Fruit fly (Drosophila melanogaster) whole organism, prepupa: ENCODE data around the gene CG14629.

Source experiments
- Blimp-1 ChIP-seq: fragments of 200-800 bp; sonication (Bioruptor generic); optimal IDR thresholded peaks from 3 replicates; lab custom pipeline; 2017; ENCODE audit warnings: missing biosample characterization, missing genetic modification characterization, mild to moderate bottlenecking, moderate library complexity, missing genetic modification reagents
- CG10631 ChIP-seq: fragments of 200-800 bp; sonication (Bioruptor generic); optimal IDR thresholded peaks from 2 replicates; lab custom pipeline; 2016; ENCODE audit warnings: missing biosample characterization, missing genetic modification characterization
- CG10669 ChIP-seq: fragments of 200-800 bp; sonication (Bioruptor generic); optimal IDR thresholded peaks from 3 replicates; lab custom pipeline; 2018; ENCODE audit warnings: missing biosample characterization, mild to moderate bottlenecking, missing genetic modification characterization, moderate library complexity
- CG11294 ChIP-seq: fragments of 200-800 bp; sonication (Bioruptor generic); IDR thresholded peaks from 2 replicates; pipeline ENCODE4 v1.3.6; 2022; ENCODE audit warnings: missing biosample characterization, missing genetic modification characterization
- CG11762 ChIP-seq: fragments of 200-800 bp; sonication (Bioruptor generic); optimal IDR thresholded peaks from 3 replicates; lab custom pipeline; 2016; ENCODE audit warnings: missing biosample characterization, missing genetic modification characterization; ENCODE audit not compliant: insufficient read depth
- CG11902 ChIP-seq: fragments of 200-800 bp; sonication (Bioruptor generic); optimal IDR thresholded peaks from 3 replicates; lab custom pipeline; 2016; ENCODE audit warnings: missing biosample characterization, missing genetic modification characterization
- CG15336 ChIP-seq: fragments of 200-800 bp; sonication (Bioruptor generic); IDR thresholded peaks from 2 replicates; pipeline ENCODE4 v1.3.6; 2022; ENCODE audit warnings: missing biosample characterization, missing genetic modification characterization
- CG1621 ChIP-seq: fragments of 200-800 bp; sonication (Bioruptor generic); optimal IDR thresholded peaks from 3 replicates; lab custom pipeline; 2018; ENCODE audit warnings: missing biosample characterization, mild to moderate bottlenecking, missing genetic modification characterization
- CG16779 ChIP-seq: fragments of 200-800 bp; sonication (Bioruptor generic); optimal IDR thresholded peaks from 3 replicates; lab custom pipeline; 2017; ENCODE audit warnings: missing biosample characterization, mild to moderate bottlenecking, missing genetic modification characterization
- CG3032 ChIP-seq: fragments of 200-800 bp; optimal IDR thresholded peaks from 2 replicates; lab custom pipeline; 2019; ENCODE audit warnings: missing biosample characterization, mild to moderate bottlenecking, missing genetic modification characterization, moderate library complexity
- CG34406 ChIP-seq: fragments of 200-800 bp; sonication (Bioruptor generic); optimal IDR thresholded peaks from 3 replicates; lab custom pipeline; 2016; ENCODE audit warnings: missing biosample characterization, missing genetic modification characterization
- CG3919 ChIP-seq: fragments of 200-800 bp; sonication (Bioruptor generic); optimal IDR thresholded peaks from 3 replicates; lab custom pipeline; 2016; ENCODE audit warnings: missing biosample characterization, missing genetic modification characterization
- CG4318 ChIP-seq: fragments of 200-800 bp; sonication (Bioruptor generic); optimal IDR thresholded peaks from 3 replicates; lab custom pipeline; 2017; ENCODE audit warnings: missing biosample characterization, mild to moderate bottlenecking, missing genetic modification characterization
- CG6163 ChIP-seq: fragments of 200-800 bp; sonication (Bioruptor generic); IDR thresholded peaks from 3 replicates; pipeline ENCODE4 v1.3.6; 2022; ENCODE audit warnings: missing biosample characterization, missing genetic modification characterization
- CG6276 ChIP-seq: fragments of 200-800 bp; sonication (Bioruptor generic); optimal IDR thresholded peaks from 2 replicates; lab custom pipeline; 2017; ENCODE audit warnings: missing biosample characterization, mild to moderate bottlenecking, missing genetic modification characterization
- CG6792 ChIP-seq: fragments of 200-800 bp; sonication (Bioruptor generic); optimal IDR thresholded peaks from 3 replicates; lab custom pipeline; 2016; ENCODE audit warnings: missing biosample characterization, missing genetic modification characterization
- CG6854 ChIP-seq: fragments of 200-800 bp; sonication (Bioruptor generic); optimal IDR thresholded peaks from 2 replicates; lab custom pipeline; 2017; ENCODE audit warnings: missing biosample characterization, mild to moderate bottlenecking, missing genetic modification characterization
- CG7368 ChIP-seq: fragments of 200-800 bp; sonication (Bioruptor generic); optimal IDR thresholded peaks from 3 replicates; lab custom pipeline; 2016; ENCODE audit warnings: missing biosample characterization, missing genetic modification characterization
- CG8119 ChIP-seq: fragments of 200-800 bp; sonication (Bioruptor generic); IDR thresholded peaks from 3 replicates; pipeline ENCODE4 v1.3.6; 2022; ENCODE audit warnings: missing biosample characterization, missing genetic modification characterization
- CG8319 ChIP-seq: fragments of 200-800 bp; sonication (Bioruptor generic); optimal IDR thresholded peaks from 3 replicates; lab custom pipeline; 2016; ENCODE audit warnings: missing biosample characterization, missing genetic modification characterization
- CG8632 ChIP-seq: fragments of 200-800 bp; sonication (Bioruptor generic); optimal IDR thresholded peaks from 3 replicates; lab custom pipeline; 2016; ENCODE audit warnings: missing biosample characterization, missing genetic modification characterization
- CG9139 ChIP-seq: fragments of 200-800 bp; sonication (Bioruptor generic); optimal IDR thresholded peaks from 3 replicates; lab custom pipeline; 2017; ENCODE audit warnings: missing biosample characterization, mild to moderate bottlenecking, missing genetic modification characterization
- Eip75B ChIP-seq: fragments of 200-800 bp; sonication (Bioruptor generic); optimal IDR thresholded peaks from 3 replicates; lab custom pipeline; 2016; ENCODE audit warnings: missing biosample characterization, missing genetic modification characterization
- Eip78C ChIP-seq: fragments of 200-800 bp; sonication (Bioruptor generic); peaks from one replicate; lab custom pipeline; 2016; ENCODE audit warnings: missing biosample characterization, missing genetic modification characterization
- Eip93F ChIP-seq: fragments of 200-800 bp; sonication (Bioruptor generic); optimal IDR thresholded peaks from 2 replicates; lab custom pipeline; 2016; ENCODE audit warnings: missing biosample characterization, mild to moderate bottlenecking, missing genetic modification characterization
- Ets21C ChIP-seq: fragments of 200-800 bp; sonication (Bioruptor generic); optimal IDR thresholded peaks from 3 replicates; lab custom pipeline; 2016; ENCODE audit warnings: missing biosample characterization, missing genetic modification characterization
- Ets96B ChIP-seq: fragments of 200-800 bp; optimal IDR thresholded peaks from 2 replicates; lab custom pipeline; 2019; ENCODE audit warnings: missing biosample characterization, mild to moderate bottlenecking, missing genetic modification characterization, moderate library complexity
- Hr38 ChIP-seq: sonication (Bioruptor generic); optimal IDR thresholded peaks from 2 replicates; lab custom pipeline; 2016; ENCODE audit warnings: missing biosample characterization, missing genetic modification characterization
- Hr39 ChIP-seq: fragments of 200-800 bp; sonication (Bioruptor generic); optimal IDR thresholded peaks from 2 replicates; lab custom pipeline; 2016; ENCODE audit warnings: missing biosample characterization, missing genetic modification characterization
- Hr4 ChIP-seq: fragments of 200-800 bp; sonication (Bioruptor generic); optimal IDR thresholded peaks from 3 replicates; lab custom pipeline; 2016; ENCODE audit warnings: missing biosample characterization, missing genetic modification characterization
- Lpt ChIP-seq: fragments of 200-800 bp; sonication (Bioruptor generic); optimal IDR thresholded peaks from 3 replicates; lab custom pipeline; 2016; ENCODE audit warnings: missing biosample characterization, missing genetic modification characterization
- Met ChIP-seq: fragments of 200-800 bp; sonication (Bioruptor generic); optimal IDR thresholded peaks from 3 replicates; lab custom pipeline; 2016; ENCODE audit warnings: missing biosample characterization, missing genetic modification characterization
- OdsH ChIP-seq: fragments of 200-800 bp; sonication (Bioruptor generic); optimal IDR thresholded peaks from 3 replicates; lab custom pipeline; 2016; ENCODE audit warnings: missing biosample characterization, missing genetic modification characterization
- Smox ChIP-seq: fragments of 200-800 bp; sonication (Bioruptor generic); optimal IDR thresholded peaks from 3 replicates; lab custom pipeline; 2016; ENCODE audit warnings: missing biosample characterization, missing genetic modification characterization
- Sox102F ChIP-seq: fragments of 200-800 bp; sonication (Bioruptor generic); optimal IDR thresholded peaks from 2 replicates; lab custom pipeline; 2016; ENCODE audit warnings: missing biosample characterization, mild to moderate bottlenecking, missing genetic modification characterization
- Sox14 ChIP-seq: fragments of 200-800 bp; sonication (Bioruptor generic); optimal IDR thresholded peaks from 3 replicates; lab custom pipeline; 2016; ENCODE audit warnings: missing biosample characterization, missing genetic modification characterization
- Sox15 ChIP-seq: fragments of 200-800 bp; sonication (Bioruptor generic); optimal IDR thresholded peaks from 3 replicates; lab custom pipeline; 2016; ENCODE audit warnings: missing biosample characterization, missing genetic modification characterization
- achi ChIP-seq: fragments of 200-800 bp; sonication (Bioruptor generic); optimal IDR thresholded peaks from 3 replicates; lab custom pipeline; 2016; ENCODE audit warnings: missing biosample characterization, missing genetic modification characterization
- acj6 ChIP-seq: fragments of 200-800 bp; sonication (Bioruptor generic); optimal IDR thresholded peaks from 3 replicates; lab custom pipeline; 2016; ENCODE audit warnings: missing biosample characterization, missing genetic modification characterization
- dac ChIP-seq: fragments of 200-800 bp; sonication (Bioruptor generic); optimal IDR thresholded peaks from 2 replicates; lab custom pipeline; 2017; ENCODE audit warnings: missing biosample characterization, mild to moderate bottlenecking, missing genetic modification characterization
- eg ChIP-seq: fragments of 200-800 bp; sonication (Bioruptor generic); IDR thresholded peaks from 3 replicates; pipeline ENCODE4 v1.3.6; 2022; ENCODE audit warnings: missing biosample characterization, missing genetic modification characterization
- esn ChIP-seq: fragments of 200-800 bp; sonication (Bioruptor generic); optimal IDR thresholded peaks from 2 replicates; lab custom pipeline; 2016; ENCODE audit warnings: missing biosample characterization, mild to moderate bottlenecking, missing genetic modification characterization, moderate library complexity
- fd59A ChIP-seq: fragments of 200-800 bp; sonication (Bioruptor generic); optimal IDR thresholded peaks from 2 replicates; lab custom pipeline; 2017; ENCODE audit warnings: missing biosample characterization, mild to moderate bottlenecking, missing genetic modification characterization, missing genetic modification reagents
- fd85E ChIP-seq: fragments of 200-800 bp; sonication (Bioruptor generic); optimal IDR thresholded peaks from 3 replicates; lab custom pipeline; 2016; ENCODE audit warnings: missing biosample characterization, missing genetic modification characterization
- fkh ChIP-seq: fragments of 200-800 bp; sonication (Bioruptor generic); optimal IDR thresholded peaks from 3 replicates; lab custom pipeline; 2017; ENCODE audit warnings: missing biosample characterization, mild to moderate bottlenecking, missing genetic modification characterization, moderate library complexity
- net ChIP-seq: fragments of 200-800 bp; sonication (Bioruptor generic); optimal IDR thresholded peaks from 3 replicates; lab custom pipeline; 2016; ENCODE audit warnings: missing biosample characterization, missing genetic modification characterization
- pdm3 ChIP-seq: fragments of 200-800 bp; sonication (Bioruptor generic); optimal IDR thresholded peaks from 3 replicates; lab custom pipeline; 2016; ENCODE audit warnings: missing biosample characterization, missing genetic modification characterization
- salr ChIP-seq, 2 experiments: fragments of 200-800 bp; sonication (Bioruptor generic); optimal IDR thresholded peaks; 3 replicates each; lab custom pipeline; 2016 to 2018; ENCODE audit warnings: missing biosample characterization in 2 of 2, missing genetic modification characterization in 2 of 2, mild to moderate bottlenecking in 1 of 2
- spab ChIP-seq: fragments of 200-800 bp; sonication (Bioruptor generic); optimal IDR thresholded peaks from 2 replicates; lab custom pipeline; 2017; ENCODE audit warnings: missing biosample characterization, mild to moderate bottlenecking, missing genetic modification characterization, missing genetic modification reagents
- ss ChIP-seq, 2 experiments: fragments of 200-800 bp; sonication (Bioruptor generic); optimal IDR thresholded peaks; 2 replicates in 1 of 2; 3 replicates in 1 of 2; lab custom pipeline; 2017 to 2018; ENCODE audit warnings: mild to moderate bottlenecking in 2 of 2, missing biosample characterization in 2 of 2, missing genetic modification characterization in 2 of 2, moderate library complexity in 1 of 2
- svp ChIP-seq: fragments of 200-800 bp; sonication (Bioruptor generic); peaks from one replicate; lab custom pipeline; 2016; ENCODE audit warnings: missing biosample characterization, missing genetic modification characterization
- topi ChIP-seq: fragments of 200-800 bp; sonication (Bioruptor generic); optimal IDR thresholded peaks from 3 replicates; lab custom pipeline; 2016; ENCODE audit warnings: missing biosample characterization, missing genetic modification characterization
- vri ChIP-seq: fragments of 200-800 bp; sonication (Bioruptor generic); optimal IDR thresholded peaks from 3 replicates; lab custom pipeline; 2016; ENCODE audit warnings: missing biosample characterization, mild to moderate bottlenecking, missing genetic modification characterization

The CG14629 gene

dm6 chrX:1083123-1083522, 31.8 kb downstream of the CG14629 start:
- TF ChIP-seq Hr39 (GFP tag; lab: Kevin White, UChicago) (peak; percentile 64), fd85E (GFP tag; lab: Kevin White, UChicago) (no peak), eg (GFP tag; lab: Robert Waterston, UW) (peak; percentile 91), svp (GFP tag; lab: Kevin White, UChicago) (peak; percentile 73), Eip75B (GFP tag; lab: Kevin White, UChicago) (peak; percentile 55), fd59A (GFP tag; lab: Kevin White, UChicago) (peak; percentile 21), CG15336 (GFP tag; lab: Robert Waterston, UW) (peak; percentile 84), CG9139 (GFP tag; lab: Kevin White, UChicago) (peak; percentile 22), fkh (no peak), salr (GFP tag; optimal IDR thresholded peaks at IDR 0.05; lab: Kevin White, UChicago) (peak; percentile 31 to 55), OdsH (GFP tag; lab: Kevin White, UChicago) (peak; percentile 68), Ets21C (peak; percentile 5), Ets96B (tag; lab: Kevin White, UChicago) (peak; percentile 51), Blimp-1 (no peak), CG3032 (tag; lab: Kevin White, UChicago) (peak; percentile 29), Eip93F (GFP tag; lab: Kevin White, UChicago) (no peak), topi (GFP tag; lab: Kevin White, UChicago) (peak; percentile 69), CG6854 (GFP tag; lab: Kevin White, UChicago) (no peak), Smox (GFP tag; lab: Kevin White, UChicago) (peak; percentile 49), acj6 (GFP tag; lab: Kevin White, UChicago) (peak; percentile 68), vri (GFP tag; lab: Kevin White, UChicago) (no peak), CG6792 (GFP tag; lab: Kevin White, UChicago) (peak; percentile 62), Sox14 (GFP tag; lab: Kevin White, UChicago) (peak; percentile 71), ss (GFP tag; optimal IDR thresholded peaks at IDR 0.05; lab: Kevin White, UChicago) (peak; percentile 4 to 29), CG11902 (GFP tag; lab: Kevin White, UChicago) (peak; percentile 18), CG11762 (GFP tag; lab: Kevin White, UChicago) (peak; percentile 26), CG1621 (tag; lab: Kevin White, UChicago) (peak; percentile 36), achi (GFP tag; lab: Kevin White, UChicago) (peak; percentile 75), Eip78C (GFP tag; lab: Kevin White, UChicago) (peak; percentile 88), CG3919 (peak; percentile 82), Met (GFP tag; lab: Kevin White, UChicago) (peak; percentile 53), Lpt (peak; percentile 76), Sox102F (GFP tag; lab: Kevin White, UChicago) (peak; percentile 40), net (GFP tag; lab: Kevin White, UChicago) (peak; percentile 78), Sox15 (GFP tag; lab: Kevin White, UChicago) (peak; percentile 44), CG7368 (GFP tag; lab: Kevin White, UChicago) (peak; percentile 52), CG10631 (GFP tag; lab: Kevin White, UChicago) (peak; percentile 68), CG8319 (peak; percentile 32), CG6276 (peak; percentile 72), pdm3 (GFP tag; lab: Kevin White, UChicago) (peak; percentile 77), spab (GFP tag; lab: Kevin White, UChicago) (peak; percentile 35), CG11294 (peak; percentile 64; the same call in 1 of the 2 replicates), CG4318 (GFP tag; lab: Kevin White, UChicago) (peak; percentile 80), dac (GFP tag; lab: Kevin White, UChicago) (peak; percentile 74), CG8119 (GFP tag; lab: Robert Waterston, UW) (peak; percentile 78), CG6163 (GFP tag; lab: Robert Waterston, UW) (peak; percentile 90), CG10669 (GFP tag; lab: Kevin White, UChicago) (peak; percentile 60), CG8632 (GFP tag; lab: Kevin White, UChicago) (peak; percentile 46), esn (GFP tag; lab: Kevin White, UChicago) (peak; percentile 63), Hr4 (peak; percentile 80), CG34406 (peak; percentile 45), CG16779 (tag; lab: Kevin White, UChicago) (peak; percentile 35), Hr38 (GFP tag; lab: Kevin White, UChicago) (no peak)
